Worm (Caenorhabditis elegans) whole organism, midembryonic: Measurements from ENCODE around the gene ksr-1.

Experiments
- T22C8.4 ChIP-seq: fragments of 200-800 bp; sonication (Bioruptor generic); IDR thresholded peaks from 2 replicates; pipeline ENCODE4 v1.3.6; 2022; ENCODE audit warnings: missing genetic modification characterization, missing compliant biosample characterization
- cog-1 ChIP-seq: sonication (generic microtip); optimal IDR thresholded peaks from 2 replicates; lab custom pipeline; 2016; ENCODE audit warnings: missing genetic modification characterization, missing compliant biosample characterization
- flt-1 ChIP-seq: fragments of 200-800 bp; sonication (Bioruptor generic); IDR thresholded peaks from 2 replicates; pipeline ENCODE4 v1.3.6; 2022; ENCODE audit warnings: missing genetic modification characterization, missing compliant biosample characterization
- klf-2 ChIP-seq: fragments of 200-800 bp; sonication (Bioruptor generic); conservative IDR thresholded peaks from 2 replicates; pipeline ENCODE4 v1.3.6; 2022; ENCODE audit warnings: missing genetic modification reagents, missing genetic modification characterization, missing compliant biosample characterization
- med-1 ChIP-seq: sonication (generic microtip); optimal IDR thresholded peaks from 2 replicates; lab custom pipeline; 2017; ENCODE audit warnings: missing genetic modification characterization, mild to moderate bottlenecking, missing compliant biosample characterization, antibody characterized with exemption, missing genetic modification reagents; ENCODE audit not compliant: insufficient read depth
- ref-1 ChIP-seq: fragments of 200-800 bp; sonication (Bioruptor generic); conservative IDR thresholded peaks from 2 replicates; pipeline ENCODE4 v1.3.6; 2022; ENCODE audit warnings: missing genetic modification reagents, missing genetic modification characterization, missing compliant biosample characterization
- tab-1 ChIP-seq: fragments of 200-800 bp; sonication (Bioruptor generic); IDR thresholded peaks from 2 replicates; pipeline ENCODE4 v1.3.6; 2022; ENCODE audit warnings: missing genetic modification characterization, missing compliant biosample characterization
- ztf-23 ChIP-seq: fragments of 200-800 bp; sonication (Bioruptor generic); IDR thresholded peaks from 2 replicates; pipeline ENCODE4 v1.3.6; 2022; ENCODE audit warnings: missing genetic modification reagents, missing genetic modification characterization, missing compliant biosample characterization
- ztf-29 ChIP-seq: fragments of 200-800 bp; sonication (Bioruptor generic); IDR thresholded peaks from 2 replicates; pipeline ENCODE4 v1.3.6; 2022; ENCODE audit warnings: missing genetic modification reagents, missing genetic modification characterization, missing compliant biosample characterization

The ksr-1 gene

ce11 chrX:8274869-8275268, at the start of gene ksr-1:
Gene ksr-1, plus strand, starts transcription at chrX:8275169.
- no peak for TF ChIP-seq med-1 (GFP tag; lab: Kevin White, UChicago)
- no peak for TF ChIP-seq cog-1 (tag; lab: Kevin White, UChicago)
- no peak for TF ChIP-seq klf-2 (GFP tag; lab: Robert Waterston, UW)
- no peak for TF ChIP-seq ztf-23 (GFP tag; lab: Robert Waterston, UW)
- TF ChIP-seq T22C8.4 (GFP tag; lab: Robert Waterston, UW), result no peak
- TF ChIP-seq tab-1, result no peak
- no peak for TF ChIP-seq ztf-29 (GFP tag; lab: Robert Waterston, UW)
- TF ChIP-seq ref-1 (GFP tag; lab: Robert Waterston, UW), result no peak
- TF ChIP-seq flt-1 (GFP tag; lab: Robert Waterston, UW), result no peak

ce11 chrX:8229221-8229620, 45.7 kb upstream of the ksr-1 start:
- TF ChIP-seq tab-1 (no peak), ztf-29 (GFP tag; lab: Robert Waterston, UW) (no peak), ref-1 (GFP tag; lab: Robert Waterston, UW) (no peak), med-1 (GFP tag; lab: Kevin White, UChicago) (no peak), cog-1 (tag; lab: Kevin White, UChicago) (no peak), ztf-23 (GFP tag; lab: Robert Waterston, UW) (no peak), klf-2 (GFP tag; lab: Robert Waterston, UW) (no peak), T22C8.4 (GFP tag; lab: Robert Waterston, UW) (no peak), flt-1 (GFP tag; lab: Robert Waterston, UW) (no peak)

- TF ChIP-seq klf-2 (GFP tag; lab: Robert Waterston, UW) (no peak), ztf-23 (GFP tag; lab: Robert Waterston, UW) (no peak), T22C8.4 (GFP tag; lab: Robert Waterston, UW) (no peak), ztf-29 (GFP tag; lab: Robert Waterston, UW) (no peak), ref-1 (GFP tag; lab: Robert Waterston, UW) (no peak), tab-1 (no peak), med-1 (GFP tag; lab: Kevin White, UChicago) (no peak), cog-1 (tag; lab: Kevin White, UChicago) (no peak), flt-1 (GFP tag; lab: Robert Waterston, UW) (no peak)
Measured at ce11 chrX:8230579-8230978, 44.4 kb upstream of the ksr-1 start.

ce11 chrX:8231858-8232257, 43.1 kb upstream of the ksr-1 start, which contains the start of gene K02A6.3:
Gene K02A6.3, minus strand, starts transcription at chrX:8231931.
- peak; percentile 50 for TF ChIP-seq cog-1 (tag; lab: Kevin White, UChicago)
- no peak for TF ChIP-seq klf-2 (GFP tag; lab: Robert Waterston, UW)
- peak; percentile 83 for TF ChIP-seq T22C8.4 (GFP tag; lab: Robert Waterston, UW)
- no peak for TF ChIP-seq ztf-29 (GFP tag; lab: Robert Waterston, UW)
- 0 out of 2 replicates have a peak, but pooled peaks have one; percentile 36 for TF ChIP-seq flt-1 (GFP tag; lab: Robert Waterston, UW)
- TF ChIP-seq ref-1 (GFP tag; lab: Robert Waterston, UW), result no peak
- TF ChIP-seq tab-1, result no peak
- no peak for TF ChIP-seq med-1 (GFP tag; lab: Kevin White, UChicago)
- TF ChIP-seq ztf-23 (GFP tag; lab: Robert Waterston, UW), result no peak

- TF ChIP-seq ref-1 (GFP tag; lab: Robert Waterston, UW), result no peak
- TF ChIP-seq med-1 (GFP tag; lab: Kevin White, UChicago), result no peak
- TF ChIP-seq cog-1 (tag; lab: Kevin White, UChicago), result no peak
- TF ChIP-seq flt-1 (GFP tag; lab: Robert Waterston, UW), result no peak
- TF ChIP-seq klf-2 (GFP tag; lab: Robert Waterston, UW), result no peak
- no peak for TF ChIP-seq T22C8.4 (GFP tag; lab: Robert Waterston, UW)
- no peak for TF ChIP-seq ztf-23 (GFP tag; lab: Robert Waterston, UW)
- TF ChIP-seq tab-1, result no peak
- TF ChIP-seq ztf-29 (GFP tag; lab: Robert Waterston, UW), result no peak
Measured at ce11 chrX:8233554-8233953, 41.4 kb upstream of the ksr-1 start.

ce11 chrX:8235994-8236393, 39.0 kb upstream of the ksr-1 start, which contains the start of gene M60.4:
Gene M60.4, minus strand, starts transcription at chrX:8236314.
- TF ChIP-seq flt-1 (GFP tag; lab: Robert Waterston, UW) (no peak), ref-1 (GFP tag; lab: Robert Waterston, UW) (no peak), ztf-29 (GFP tag; lab: Robert Waterston, UW) (no peak), cog-1 (tag; lab: Kevin White, UChicago) (no peak), T22C8.4 (GFP tag; lab: Robert Waterston, UW) (no peak), med-1 (GFP tag; lab: Kevin White, UChicago) (no peak), tab-1 (no peak), ztf-23 (GFP tag; lab: Robert Waterston, UW) (no peak), klf-2 (GFP tag; lab: Robert Waterston, UW) (no peak)

- TF ChIP-seq ztf-29 (GFP tag; lab: Robert Waterston, UW) (no peak), klf-2 (GFP tag; lab: Robert Waterston, UW) (no peak), cog-1 (tag; lab: Kevin White, UChicago) (no peak)
Measured at ce11 chrX:8236515-8236914, 38.5 kb upstream of the ksr-1 start.

- no peak for TF ChIP-seq ztf-23 (GFP tag; lab: Robert Waterston, UW)
- no peak for TF ChIP-seq ztf-29 (GFP tag; lab: Robert Waterston, UW)
- TF ChIP-seq cog-1 (tag; lab: Kevin White, UChicago), result no peak
- TF ChIP-seq med-1 (GFP tag; lab: Kevin White, UChicago), result no peak
- TF ChIP-seq ref-1 (GFP tag; lab: Robert Waterston, UW), result no peak
- TF ChIP-seq flt-1 (GFP tag; lab: Robert Waterston, UW), result no peak
- no peak for TF ChIP-seq tab-1
- no peak for TF ChIP-seq klf-2 (GFP tag; lab: Robert Waterston, UW)
- no peak for TF ChIP-seq T22C8.4 (GFP tag; lab: Robert Waterston, UW)
Measured at ce11 chrX:8238639-8239055, 36.3 kb upstream of the ksr-1 start.

- TF ChIP-seq ztf-29 (GFP tag; lab: Robert Waterston, UW), result no peak
- no peak for TF ChIP-seq ref-1 (GFP tag; lab: Robert Waterston, UW)
- TF ChIP-seq klf-2 (GFP tag; lab: Robert Waterston, UW), result no peak
- no peak for TF ChIP-seq flt-1 (GFP tag; lab: Robert Waterston, UW)
Measured at ce11 chrX:8241906-8242305, 33.1 kb upstream of the ksr-1 start, which contains the start of gene endu-2. Gene endu-2, plus strand, starts transcription at chrX:8242301.
